Worm (Caenorhabditis elegans) whole organism, early embryonic: ENCODE data around the gene Y39B6A.42.
"Not testable (repeated sequence)": the region's sequence is repeated elsewhere in the genome, so short reads cannot be mapped to it uniquely, and the experiment has no call there.

Experiments
- B0310.2 ChIP-seq: sonication (generic microtip); optimal IDR thresholded peaks from 2 replicates; lab custom pipeline; 2016; ENCODE audit warnings: mild to moderate bottlenecking, missing genetic modification characterization, missing compliant biosample characterization
- F13C5.2 ChIP-seq: sonication (generic microtip); optimal IDR thresholded peaks from 2 replicates; lab custom pipeline; 2017; ENCODE audit warnings: mild to moderate bottlenecking, missing genetic modification characterization, inconsistent platforms, missing compliant biosample characterization
- aly-1 ChIP-seq: sonication (generic microtip); optimal IDR thresholded peaks from 2 replicates; lab custom pipeline; 2016; ENCODE audit warnings: missing genetic modification characterization, missing compliant biosample characterization
- ama-1 ChIP-seq: fragments of 150-350 bp; optimal IDR thresholded peaks from 2 replicates; lab custom pipeline; 2014
- ceh-13 ChIP-seq: fragments of 200-800 bp; sonication (Bioruptor generic); optimal IDR thresholded peaks from 2 replicates; lab custom pipeline; 2018; ENCODE audit warnings: mild to moderate bottlenecking, missing genetic modification characterization, missing compliant biosample characterization
- ceh-36 ChIP-seq: sonication (generic microtip); optimal IDR thresholded peaks from 2 replicates; lab custom pipeline; 2016; ENCODE audit warnings: missing genetic modification characterization, inconsistent platforms, missing compliant biosample characterization
- ets-7 ChIP-seq: sonication (generic microtip); optimal IDR thresholded peaks from 2 replicates; lab custom pipeline; 2016; ENCODE audit warnings: missing genotype, missing genetic modification characterization, missing compliant biosample characterization
- flt-1 ChIP-seq: fragments of 200-800 bp; sonication (Bioruptor generic); IDR thresholded peaks from 2 replicates; pipeline ENCODE4 v1.3.6; 2022; ENCODE audit warnings: missing genetic modification characterization, missing compliant biosample characterization
- hmbx-1 ChIP-seq: sonication (generic microtip); optimal IDR thresholded peaks from 2 replicates; lab custom pipeline; 2016; ENCODE audit warnings: mild to moderate bottlenecking, missing genetic modification characterization, missing compliant biosample characterization
- hmg-4 ChIP-seq: fragments of 200-800 bp; sonication (Bioruptor generic); optimal IDR thresholded peaks from 2 replicates; lab custom pipeline; 2018; ENCODE audit warnings: mild to moderate bottlenecking, missing genetic modification characterization, missing compliant biosample characterization
- hnd-1 ChIP-seq: sonication (generic microtip); optimal IDR thresholded peaks from 2 replicates; lab custom pipeline; 2016; ENCODE audit warnings: missing genetic modification characterization, missing compliant biosample characterization
- pes-1 ChIP-seq: fragments of 200-800 bp; sonication (Bioruptor generic); IDR thresholded peaks from 2 replicates; pipeline ENCODE4 v1.3.6; 2022; ENCODE audit warnings: missing genetic modification reagents, missing genetic modification characterization, missing compliant biosample characterization
- scrt-1 ChIP-seq: fragments of 200-800 bp; sonication (Bioruptor generic); IDR thresholded peaks from 2 replicates; pipeline ENCODE4 v1.3.6; 2022; ENCODE audit warnings: missing genetic modification characterization, missing compliant biosample characterization
- sea-1 ChIP-seq: fragments of 200-800 bp; sonication (Bioruptor generic); conservative IDR thresholded peaks from 2 replicates; pipeline ENCODE4 v1.3.6; 2022; ENCODE audit warnings: missing genetic modification characterization, missing compliant biosample characterization
- tbx-11 ChIP-seq: fragments of 200-800 bp; sonication (Bioruptor generic); IDR thresholded peaks from 2 replicates; pipeline ENCODE4 v1.3.6; 2022; ENCODE audit warnings: missing genetic modification characterization, missing compliant biosample characterization
- tbx-37 ChIP-seq: fragments of 200-800 bp; sonication (Bioruptor generic); conservative IDR thresholded peaks from 2 replicates; pipeline ENCODE4 v1.3.6; 2022; ENCODE audit warnings: missing genetic modification reagents, missing genetic modification characterization, missing compliant biosample characterization
- tra-4 ChIP-seq: sonication (generic microtip); optimal IDR thresholded peaks from 2 replicates; lab custom pipeline; 2017; ENCODE audit warnings: missing genetic modification characterization, missing compliant biosample characterization

Y39B6A.42 gene

ce11 chrV:18969590-18970105, at the start of gene Y39B6A.42:
Gene Y39B6A.42 (minus strand): TSS chrV:18969640.
- TF ChIP-seq hnd-1 (tag; lab: Kevin White, UChicago): no peak
- no peak for TF ChIP-seq sea-1 (GFP tag; lab: Robert Waterston, UW)
- no peak for TF ChIP-seq pes-1 (GFP tag; lab: Robert Waterston, UW)
- no peak for TF ChIP-seq ceh-36 (tag; lab: Kevin White, UChicago)
- no peak for TF ChIP-seq B0310.2 (tag; lab: Kevin White, UChicago)
- no peak for TF ChIP-seq tbx-11 (GFP tag; lab: Robert Waterston, UW)
- no peak for TF ChIP-seq aly-1 (tag; lab: Kevin White, UChicago)
- TF ChIP-seq hmg-4 (GFP tag; lab: Kevin White, UChicago): no peak
- no peak for TF ChIP-seq tbx-37 (GFP tag; lab: Robert Waterston, UW)
- no peak for TF ChIP-seq F13C5.2 (tag; lab: Kevin White, UChicago)
- TF ChIP-seq scrt-1 (GFP tag; lab: Robert Waterston, UW): no peak
- no peak for TF ChIP-seq ceh-13 (GFP tag; lab: Kevin White, UChicago)
- no peak for TF ChIP-seq flt-1
- TF ChIP-seq hmbx-1 (tag; lab: Kevin White, UChicago): no peak

ce11 chrV:19019239-19019638, 49.8 kb upstream of the Y39B6A.42 start:
- TF ChIP-seq ets-7 (tag; lab: Kevin White, UChicago): no peak
- no peak for TF ChIP-seq ama-1 (lab: Kevin White, UChicago)
- TF ChIP-seq tbx-11 (GFP tag; lab: Robert Waterston, UW): no peak
- no peak for TF ChIP-seq sea-1 (GFP tag; lab: Robert Waterston, UW)
- no peak for TF ChIP-seq B0310.2 (tag; lab: Kevin White, UChicago)
- TF ChIP-seq ceh-13 (GFP tag; lab: Kevin White, UChicago): no peak
- no peak for TF ChIP-seq tbx-37 (GFP tag; lab: Robert Waterston, UW)
- TF ChIP-seq ceh-36 (tag; lab: Kevin White, UChicago): no peak
- TF ChIP-seq hnd-1 (tag; lab: Kevin White, UChicago): no peak

- not testable (repeated sequence) for TF ChIP-seq ets-7 (tag; lab: Kevin White, UChicago); flt-1; aly-1 (tag; lab: Kevin White, UChicago)
Observed at ce11 chrV:19014273-19014672, 44.8 kb upstream of the Y39B6A.42 start, which contains the start of gene Y39B6A.30. Gene Y39B6A.30 (plus strand): TSS chrV:19014573.

- TF ChIP-seq B0310.2 (tag; lab: Kevin White, UChicago) (no peak), aly-1 (tag; lab: Kevin White, UChicago) (no peak), F13C5.2 (tag; lab: Kevin White, UChicago) (no peak), hmg-4 (GFP tag; lab: Kevin White, UChicago) (no peak), flt-1 (no peak), ama-1 (lab: Kevin White, UChicago) (no peak), hmbx-1 (tag; lab: Kevin White, UChicago) (no peak), tra-4 (tag; lab: Kevin White, UChicago) (no peak), tbx-11 (GFP tag; lab: Robert Waterston, UW) (no peak), ceh-36 (tag; lab: Kevin White, UChicago) (no peak), sea-1 (GFP tag; lab: Robert Waterston, UW) (no peak), ceh-13 (GFP tag; lab: Kevin White, UChicago) (no peak)
Observed at ce11 chrV:19013215-19013614, 43.8 kb upstream of the Y39B6A.42 start.

ce11 chrV:19010405-19010804, 41.0 kb upstream of the Y39B6A.42 start:
- TF ChIP-seq tra-4 (tag; lab: Kevin White, UChicago) (no peak), hmbx-1 (tag; lab: Kevin White, UChicago) (no peak), F13C5.2 (tag; lab: Kevin White, UChicago) (no peak), ceh-13 (GFP tag; lab: Kevin White, UChicago) (no peak), scrt-1 (GFP tag; lab: Robert Waterston, UW) (no peak), aly-1 (tag; lab: Kevin White, UChicago) (no peak), hmg-4 (GFP tag; lab: Kevin White, UChicago) (no peak), ama-1 (lab: Kevin White, UChicago) (no peak), ceh-36 (tag; lab: Kevin White, UChicago) (no peak), sea-1 (GFP tag; lab: Robert Waterston, UW) (no peak), flt-1 (no peak), tbx-11 (GFP tag; lab: Robert Waterston, UW) (no peak), B0310.2 (tag; lab: Kevin White, UChicago) (no peak), tbx-37 (GFP tag; lab: Robert Waterston, UW) (no peak), pes-1 (GFP tag; lab: Robert Waterston, UW) (no peak), ets-7 (tag; lab: Kevin White, UChicago) (no peak), hnd-1 (tag; lab: Kevin White, UChicago) (no peak)

ce11 chrV:19001656-19002055, 32.2 kb upstream of the Y39B6A.42 start, which contains the start of gene Y39B6A.33:
Gene Y39B6A.33 (plus strand): TSS chrV:19001956.
- TF ChIP-seq ama-1 (lab: Kevin White, UChicago): no peak
- TF ChIP-seq tbx-11 (GFP tag; lab: Robert Waterston, UW): no peak
- no peak for TF ChIP-seq ets-7 (tag; lab: Kevin White, UChicago)
- no peak for TF ChIP-seq hnd-1 (tag; lab: Kevin White, UChicago)
- no peak for TF ChIP-seq tbx-37 (GFP tag; lab: Robert Waterston, UW)
- no peak for TF ChIP-seq hmg-4 (GFP tag; lab: Kevin White, UChicago)
- no peak for TF ChIP-seq aly-1 (tag; lab: Kevin White, UChicago)
- TF ChIP-seq scrt-1 (GFP tag; lab: Robert Waterston, UW): no peak
- no peak for TF ChIP-seq B0310.2 (tag; lab: Kevin White, UChicago)
- TF ChIP-seq tra-4 (tag; lab: Kevin White, UChicago): no peak
- TF ChIP-seq sea-1 (GFP tag; lab: Robert Waterston, UW): no peak
- TF ChIP-seq ceh-13 (GFP tag; lab: Kevin White, UChicago): no peak
- no peak for TF ChIP-seq flt-1
- no peak for TF ChIP-seq ceh-36 (tag; lab: Kevin White, UChicago)
- no peak for TF ChIP-seq hmbx-1 (tag; lab: Kevin White, UChicago)
- no peak for TF ChIP-seq pes-1 (GFP tag; lab: Robert Waterston, UW)
- TF ChIP-seq F13C5.2 (tag; lab: Kevin White, UChicago): no peak
